Fruit fly (Drosophila melanogaster) whole organism, embryonic: ENCODE measurements around the gene ZnT77C.
A peak's percentile ranks its signal among the peaks of the same experiment; 100 is the strongest.

Source experiments
- Asciz ChIP-seq: fragments of 200-800 bp; sonication (Bioruptor generic); optimal IDR thresholded peaks from 2 replicates; lab custom pipeline; 2017; ENCODE audit warnings: missing biosample characterization, mild to moderate bottlenecking, missing genetic modification characterization, missing genetic modification reagents
- Atf6 ChIP-seq: fragments of 200-800 bp; sonication (Bioruptor generic); IDR thresholded peaks from 2 replicates; pipeline ENCODE4 v1.3.6; 2022; ENCODE audit warnings: missing biosample characterization, missing genetic modification characterization
- Bteb2 ChIP-seq: fragments of 200-800 bp; sonication (Bioruptor generic); optimal IDR thresholded peaks from 2 replicates; lab custom pipeline; 2016; ENCODE audit warnings: missing biosample characterization, missing genetic modification characterization
- CG10267 ChIP-seq: fragments of 200-800 bp; sonication (Bioruptor generic); optimal IDR thresholded peaks from 2 replicates; lab custom pipeline; 2018; ENCODE audit warnings: missing biosample characterization, mild to moderate bottlenecking, missing genetic modification characterization, moderate library complexity
- CG10366 ChIP-seq: fragments of 200-800 bp; sonication (Bioruptor generic); IDR thresholded peaks from 2 replicates; pipeline ENCODE4 v1.3.6; 2022; ENCODE audit warnings: missing biosample characterization, missing genetic modification characterization
- CG11560 ChIP-seq: fragments of 200-800 bp; sonication (Bioruptor generic); IDR thresholded peaks from 3 replicates; pipeline ENCODE4 v1.3.6; 2022; ENCODE audit warnings: missing biosample characterization, missing genetic modification characterization
- CG14710 ChIP-seq: fragments of 200-800 bp; sonication (Bioruptor generic); optimal IDR thresholded peaks from 3 replicates; lab custom pipeline; 2019; ENCODE audit warnings: missing biosample characterization, mild to moderate bottlenecking, missing genetic modification characterization, moderate library complexity
- CG1529 ChIP-seq: fragments of 200-800 bp; sonication (Bioruptor generic); optimal IDR thresholded peaks from 3 replicates; lab custom pipeline; 2018; ENCODE audit warnings: missing biosample characterization, missing genetic modification characterization
- CG15696 ChIP-seq: fragments of 200-800 bp; sonication (Bioruptor generic); optimal IDR thresholded peaks from 2 replicates; lab custom pipeline; 2019; ENCODE audit warnings: missing biosample characterization, mild to moderate bottlenecking, missing genetic modification characterization, moderate library complexity
- CG17359 ChIP-seq: fragments of 200-800 bp; sonication (Bioruptor generic); optimal IDR thresholded peaks from 3 replicates; lab custom pipeline; 2018; ENCODE audit warnings: missing biosample characterization, mild to moderate bottlenecking, missing genetic modification characterization, moderate library complexity
- CG1792 ChIP-seq: fragments of 200-800 bp; sonication (Bioruptor generic); optimal IDR thresholded peaks from 2 replicates; lab custom pipeline; 2016; ENCODE audit warnings: missing biosample characterization, missing genetic modification characterization
- CG33213 ChIP-seq: fragments of 200-800 bp; sonication (Bioruptor generic); optimal IDR thresholded peaks from 3 replicates; lab custom pipeline; 2016; ENCODE audit warnings: missing biosample characterization, missing genetic modification characterization
- CG33557 ChIP-seq: fragments of 200-800 bp; sonication (Bioruptor generic); optimal IDR thresholded peaks from 2 replicates; lab custom pipeline; 2019; ENCODE audit warnings: missing biosample characterization, mild to moderate bottlenecking, missing genetic modification characterization, moderate library complexity
- CG4282 ChIP-seq: fragments of 200-800 bp; sonication (Bioruptor generic); optimal IDR thresholded peaks from 2 replicates; lab custom pipeline; 2016; ENCODE audit warnings: missing biosample characterization, missing genetic modification characterization
- CG4328 ChIP-seq: fragments of 200-800 bp; sonication (Bioruptor generic); optimal IDR thresholded peaks from 3 replicates; lab custom pipeline; 2017; ENCODE audit warnings: missing biosample characterization, missing genetic modification reagents, missing genetic modification characterization
- CG6689 ChIP-seq: fragments of 200-800 bp; sonication (Bioruptor generic); IDR thresholded peaks from 2 replicates; pipeline ENCODE4 v1.3.6; 2022; ENCODE audit warnings: missing biosample characterization, missing genetic modification characterization
- CG7745 ChIP-seq: fragments of 200-800 bp; sonication (Bioruptor generic); optimal IDR thresholded peaks from 2 replicates; lab custom pipeline; 2018; ENCODE audit warnings: missing biosample characterization, mild to moderate bottlenecking, missing genetic modification characterization, moderate library complexity
- CG7987 ChIP-seq: fragments of 200-800 bp; sonication (Bioruptor generic); optimal IDR thresholded peaks from 2 replicates; lab custom pipeline; 2018; ENCODE audit warnings: missing biosample characterization, mild to moderate bottlenecking, missing genetic modification characterization, moderate library complexity
- CG8944 ChIP-seq: fragments of 200-800 bp; sonication (Bioruptor generic); optimal IDR thresholded peaks from 3 replicates; lab custom pipeline; 2016; ENCODE audit warnings: missing biosample characterization, missing genetic modification characterization
- CoRest ChIP-seq: fragments of 200-800 bp; sonication (Bioruptor generic); optimal IDR thresholded peaks from 3 replicates; lab custom pipeline; 2018; ENCODE audit warnings: missing biosample characterization, mild to moderate bottlenecking, missing genetic modification characterization, moderate library complexity
- D19B ChIP-seq: fragments of 200-800 bp; sonication (Bioruptor generic); optimal IDR thresholded peaks from 2 replicates; lab custom pipeline; 2017; ENCODE audit warnings: missing biosample characterization, mild to moderate bottlenecking, missing genetic modification characterization
- Dbx ChIP-seq: fragments of 200-800 bp; sonication (Bioruptor generic); IDR thresholded peaks from 3 replicates; pipeline ENCODE4 v1.3.6; 2022; ENCODE audit warnings: missing biosample characterization, missing genetic modification characterization
- Dip3 ChIP-seq: fragments of 200-800 bp; sonication (Bioruptor generic); optimal IDR thresholded peaks from 3 replicates; lab custom pipeline; 2016; ENCODE audit warnings: missing biosample characterization, missing genetic modification characterization
- Dll ChIP-seq: fragments of 200-800 bp; sonication (Bioruptor generic); IDR thresholded peaks from 4 replicates; pipeline ENCODE4 v1.3.6; 2022; ENCODE audit warnings: missing biosample characterization, missing genetic modification characterization; ENCODE audit not compliant: partially characterized antibody
- E2f2 ChIP-seq: fragments of 200-800 bp; sonication (Bioruptor generic); IDR thresholded peaks from 2 replicates; pipeline ENCODE4 v1.3.6; 2022; ENCODE audit warnings: missing biosample characterization, missing genetic modification characterization
- Ets97D ChIP-seq: fragments of 200-800 bp; sonication (Bioruptor generic); optimal IDR thresholded peaks from 3 replicates; lab custom pipeline; 2016; ENCODE audit warnings: missing biosample characterization, missing genetic modification characterization
- HHEX ChIP-seq: fragments of 200-800 bp; sonication (Bioruptor generic); optimal IDR thresholded peaks from 3 replicates; lab custom pipeline; 2017; ENCODE audit warnings: missing biosample characterization, mild to moderate bottlenecking, missing genetic modification characterization, missing genetic modification reagents
- HLH3B ChIP-seq: fragments of 200-800 bp; sonication (Bioruptor generic); IDR thresholded peaks from 2 replicates; pipeline ENCODE4 v1.3.6; 2022; ENCODE audit warnings: missing biosample characterization, missing genetic modification characterization
- MTF-1 ChIP-seq: fragments of 200-800 bp; sonication (Bioruptor generic); optimal IDR thresholded peaks from 2 replicates; lab custom pipeline; 2018; ENCODE audit warnings: missing biosample characterization, mild to moderate bottlenecking, missing genetic modification characterization, borderline replicate concordance
- Stat92E ChIP-seq, 3 experiments: fragments of >200 bp in 2 of 3; fragments of 200-800 bp in 1 of 3; sonication (Bioruptor generic) in 1 of 3; optimal IDR thresholded peaks; 2 replicates each; lab custom pipeline; 2017 to 2019; ENCODE audit warnings: missing biosample characterization in 3 of 3, missing genetic modification characterization in 3 of 3, mild to moderate bottlenecking in 1 of 3, moderate library complexity in 1 of 3
- chif ChIP-seq, 2 experiments: fragments of 200-800 bp; sonication (Bioruptor generic); optimal IDR thresholded peaks; 3 replicates each; lab custom pipeline; 2016; ENCODE audit warnings: missing biosample characterization in 2 of 2, missing genetic modification characterization in 2 of 2
- ci ChIP-seq: fragments of 200-800 bp; sonication (Bioruptor generic); IDR thresholded peaks from 3 replicates; pipeline ENCODE4 v1.3.6; 2022; ENCODE audit warnings: missing biosample characterization, missing genetic modification characterization
- dati ChIP-seq: fragments of 200-800 bp; sonication (Bioruptor generic); IDR thresholded peaks from 2 replicates; pipeline ENCODE4 v1.3.6; 2022; ENCODE audit warnings: missing biosample characterization, missing genetic modification characterization
- fd64A ChIP-seq: fragments of 200-800 bp; sonication (Bioruptor generic); optimal IDR thresholded peaks from 3 replicates; lab custom pipeline; 2018; ENCODE audit warnings: missing biosample characterization, mild to moderate bottlenecking, missing genetic modification characterization
- grau ChIP-seq: fragments of 200-800 bp; optimal IDR thresholded peaks from 3 replicates; lab custom pipeline; 2019; ENCODE audit warnings: missing biosample characterization, mild to moderate bottlenecking, missing genetic modification characterization, moderate library complexity
- her ChIP-seq: fragments of 200-800 bp; sonication (Bioruptor generic); optimal IDR thresholded peaks from 2 replicates; lab custom pipeline; 2016; ENCODE audit warnings: missing biosample characterization, missing genetic modification characterization
- inv ChIP-seq: fragments of 200-800 bp; sonication (Bioruptor generic); IDR thresholded peaks from 2 replicates; pipeline ENCODE4 v1.3.6; 2022; ENCODE audit warnings: missing biosample characterization, missing genetic modification characterization; ENCODE audit not compliant: partially characterized antibody
- jumu ChIP-seq: fragments of 200-800 bp; sonication (Bioruptor generic); optimal IDR thresholded peaks from 3 replicates; lab custom pipeline; 2016; ENCODE audit warnings: missing biosample characterization, missing genetic modification characterization
- lola ChIP-seq, 3 experiments: fragments of >200 bp in 2 of 3; fragments of 200-800 bp in 1 of 3; sonication (Bioruptor generic) in 1 of 3; optimal IDR thresholded peaks; 2 replicates each; lab custom pipeline; 2017 to 2019; ENCODE audit warnings: missing biosample characterization in 3 of 3, missing genetic modification characterization in 3 of 3, mild to moderate bottlenecking in 1 of 3, moderate library complexity in 1 of 3
- maf-S ChIP-seq: fragments of 200-800 bp; sonication (Bioruptor generic); optimal IDR thresholded peaks from 2 replicates; lab custom pipeline; 2016; ENCODE audit warnings: missing biosample characterization, missing genetic modification characterization
- mam ChIP-seq: fragments of 200-800 bp; sonication (Bioruptor generic); optimal IDR thresholded peaks from 3 replicates; lab custom pipeline; 2016; ENCODE audit warnings: missing biosample characterization, missing genetic modification characterization
- nmo ChIP-seq: fragments of 200-800 bp; sonication (Bioruptor generic); optimal IDR thresholded peaks from 2 replicates; lab custom pipeline; 2018; ENCODE audit warnings: missing biosample characterization, mild to moderate bottlenecking, missing genetic modification characterization, moderate library complexity
- onecut ChIP-seq: fragments of 200-800 bp; sonication (Bioruptor generic); IDR thresholded peaks from 2 replicates; pipeline ENCODE4 v1.3.6; 2022; ENCODE audit warnings: missing biosample characterization, missing genetic modification characterization
- otp ChIP-seq: fragments of 200-800 bp; sonication (Bioruptor generic); IDR thresholded peaks from 3 replicates; pipeline ENCODE4, ENCODE4 v1.3.6; 2022; ENCODE audit warnings: missing biosample characterization, missing genetic modification characterization
- p53 ChIP-seq: fragments of 200-800 bp; sonication (Bioruptor generic); optimal IDR thresholded peaks from 2 replicates; lab custom pipeline; 2016; ENCODE audit warnings: missing biosample characterization, missing genetic modification characterization
- sens ChIP-seq: fragments of 200-800 bp; sonication (Bioruptor generic); peaks from one replicate; lab custom pipeline; 2016; ENCODE audit warnings: missing biosample characterization, missing genetic modification characterization
- sens-2 ChIP-seq: fragments of 200-800 bp; sonication (Bioruptor generic); IDR thresholded peaks from 2 replicates; pipeline ENCODE4 v1.3.6; 2022; ENCODE audit warnings: missing biosample characterization, missing genetic modification characterization
- sim ChIP-seq: fragments of 200-800 bp; sonication (Bioruptor generic); IDR thresholded peaks from 2 replicates; pipeline ENCODE4 v1.3.6; 2022; ENCODE audit warnings: missing biosample characterization, missing genetic modification characterization
- sisA ChIP-seq: fragments of 200-800 bp; sonication (Bioruptor generic); IDR thresholded peaks from 2 replicates; pipeline ENCODE4 v1.3.6; 2022; ENCODE audit warnings: missing biosample characterization, missing genetic modification characterization
- stc ChIP-seq: fragments of 200-800 bp; sonication (Bioruptor generic); IDR thresholded peaks from 2 replicates; pipeline ENCODE4 v1.3.6; 2022; ENCODE audit warnings: missing biosample characterization, missing genetic modification characterization
- zf30C ChIP-seq: fragments of 200-800 bp; sonication (Bioruptor generic); optimal IDR thresholded peaks from 3 replicates; lab custom pipeline; 2018; ENCODE audit warnings: missing biosample characterization, mild to moderate bottlenecking, missing genetic modification characterization

Gene ZnT77C

DNA sequence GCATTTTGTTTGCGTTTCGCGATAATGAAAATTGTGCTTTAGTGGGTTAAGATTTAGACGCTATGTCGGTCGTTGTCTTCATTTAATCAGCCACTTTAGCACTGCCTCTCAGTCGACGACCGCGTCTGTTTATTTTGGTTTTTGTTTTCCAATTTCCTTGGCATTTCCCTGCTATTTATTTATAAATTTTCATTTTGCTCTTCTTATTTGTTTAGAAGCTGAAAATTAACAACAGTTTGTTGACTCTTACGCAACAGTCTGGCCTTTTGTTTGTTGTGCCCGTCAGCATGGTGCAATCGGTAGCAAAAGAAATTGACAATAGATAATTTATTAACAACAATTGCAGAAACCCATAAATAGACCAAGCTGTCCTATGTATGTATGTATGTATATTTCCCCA lies 12.8 kb upstream of the ZnT77C start (continued):
- TF ChIP-seq lola (GFP tag; optimal IDR thresholded peaks at IDR 0.05; lab: Kevin White, UChicago) (peak in 1 of 3 experiments; percentile 14), dati (GFP tag; lab: Robert Waterston, UW) (no peak), CG17359 (peak; percentile 39), CoRest (tag; lab: Kevin White, UChicago) (no peak), CG11560 (tag; lab: Robert Waterston, UW) (no peak), zf30C (GFP tag; lab: Kevin White, UChicago) (no peak), CG33213 (GFP tag; lab: Kevin White, UChicago) (peak; percentile 21), Dbx (GFP tag; lab: Robert Waterston, UW) (0 out of 3 replicates have a peak, but pooled peaks have one; percentile 40), onecut (GFP tag; lab: Robert Waterston, UW) (peak; percentile 3; the same call in 1 of the 2 replicates), mam (peak; percentile 12), CG10267 (tag; lab: Kevin White, UChicago) (no peak), ci (no peak), CG6689 (GFP tag; lab: Robert Waterston, UW) (no peak), D19B (GFP tag; lab: Kevin White, UChicago) (no peak), CG8944 (GFP tag; lab: Kevin White, UChicago) (no peak), CG10366 (GFP tag; lab: Robert Waterston, UW) (no peak), otp (0 out of 3 replicates have a peak, but pooled peaks have one; percentile 28), stc (GFP tag; lab: Robert Waterston, UW) (0 out of 2 replicates have a peak, but pooled peaks have one; percentile 42), fd64A (peak; percentile 53), CG15696 (tag; lab: Kevin White, UChicago) (peak; percentile 38), Atf6 (no peak), nmo (no peak), CG14710 (peak; percentile 10), CG1792 (GFP tag; lab: Kevin White, UChicago) (no peak), Dip3 (no peak), CG1529 (GFP tag; lab: Kevin White, UChicago) (no peak), chif (GFP tag; optimal IDR thresholded peaks at IDR 0.05; lab: Kevin White, UChicago) (no peak), E2f2 (GFP tag; lab: Robert Waterston, UW) (no peak), sim (GFP tag; lab: Robert Waterston, UW) (no peak), Bteb2 (GFP tag; lab: Kevin White, UChicago) (no peak), Stat92E (GFP tag; optimal IDR thresholded peaks at IDR 0.05; lab: Kevin White, UChicago) (no peak), jumu (GFP tag; lab: Kevin White, UChicago) (no peak), CG4282 (GFP tag; lab: Kevin White, UChicago) (no peak), Asciz (no peak), CG33557 (GFP tag; lab: Kevin White, UChicago) (peak; percentile 15), CG7987 (GFP tag; lab: Kevin White, UChicago) (peak; percentile 1), grau (tag; lab: Kevin White, UChicago) (no peak), inv (GFP tag; lab: Robert Waterston, UW) (no peak), CG4328 (GFP tag; lab: Kevin White, UChicago) (no peak), p53 (GFP tag; lab: Kevin White, UChicago) (no peak), sens (peak; percentile 9), HHEX (peak; percentile 18), MTF-1 (GFP tag; lab: Kevin White, UChicago) (peak; percentile 27), Dll (GFP tag; lab: Robert Waterston, UW) (no peak), HLH3B (peak; percentile 6; the same call in 1 of the 2 replicates), her (GFP tag; lab: Kevin White, UChicago) (no peak), maf-S (GFP tag; lab: Kevin White, UChicago) (no peak), Ets97D (GFP tag; lab: Kevin White, UChicago) (no peak), sisA (GFP tag; lab: Robert Waterston, UW) (no peak), CG7745 (tag; lab: Kevin White, UChicago) (peak; percentile 37), sens-2 (GFP tag; lab: Robert Waterston, UW) (no peak)
